Fruit fly (Drosophila melanogaster) whole organism, embryonic: ENCODE data around the gene Lipt2.

Source experiments
- Aef1 ChIP-seq: fragments of 200-800 bp; sonication (Bioruptor generic); IDR thresholded peaks from 3 replicates; pipeline ENCODE4 v1.3.6; 2022; ENCODE audit warnings: missing biosample characterization, missing genetic modification characterization
- Atf6 ChIP-seq: fragments of 200-800 bp; sonication (Bioruptor generic); IDR thresholded peaks from 2 replicates; pipeline ENCODE4 v1.3.6; 2022; ENCODE audit warnings: missing biosample characterization, missing genetic modification characterization
- CG10274 ChIP-seq: fragments of 200-800 bp; sonication (Bioruptor generic); optimal IDR thresholded peaks from 3 replicates; lab custom pipeline; 2017; ENCODE audit warnings: missing biosample characterization, mild to moderate bottlenecking, missing genetic modification characterization
- CG10321 ChIP-seq: fragments of 200-800 bp; sonication (Bioruptor generic); IDR thresholded peaks from 2 replicates; pipeline ENCODE4 v1.3.6; 2022; ENCODE audit warnings: missing biosample characterization, missing genetic modification characterization
- CG11085 ChIP-seq: fragments of 200-800 bp; sonication (Bioruptor generic); IDR thresholded peaks from 2 replicates; pipeline ENCODE4 v1.3.6; 2022; ENCODE audit warnings: missing biosample characterization, missing genetic modification characterization
- CG11456 ChIP-seq: fragments of 200-800 bp; sonication (Bioruptor generic); IDR thresholded peaks from 3 replicates; pipeline ENCODE4 v1.3.6; 2022; ENCODE audit warnings: missing biosample characterization, missing genetic modification characterization
- CG11723 ChIP-seq: fragments of 200-800 bp; sonication (Bioruptor generic); optimal IDR thresholded peaks from 2 replicates; lab custom pipeline; 2017; ENCODE audit warnings: missing biosample characterization, mild to moderate bottlenecking, missing genetic modification characterization
- CG15601 ChIP-seq: fragments of 200-800 bp; sonication (Bioruptor generic); optimal IDR thresholded peaks from 3 replicates; lab custom pipeline; 2019; ENCODE audit warnings: missing biosample characterization, mild to moderate bottlenecking, missing genetic modification characterization, moderate library complexity
- CG2202 ChIP-seq: fragments of 200-800 bp; sonication (Bioruptor generic); optimal IDR thresholded peaks from 2 replicates; lab custom pipeline; 2018; ENCODE audit warnings: missing biosample characterization, mild to moderate bottlenecking, missing genetic modification characterization
- CG34376 ChIP-seq: fragments of 200-800 bp; sonication (Bioruptor generic); optimal IDR thresholded peaks from 2 replicates; lab custom pipeline; 2018; ENCODE audit warnings: missing biosample characterization, mild to moderate bottlenecking, missing genetic modification characterization
- CG3838 ChIP-seq: fragments of 200-800 bp; sonication (Bioruptor generic); optimal IDR thresholded peaks from 3 replicates; lab custom pipeline; 2016; ENCODE audit warnings: missing biosample characterization, missing genetic modification characterization
- CG4404 ChIP-seq: fragments of 200-800 bp; sonication (Bioruptor generic); IDR thresholded peaks from 2 replicates; pipeline ENCODE4 v1.3.6; 2022; ENCODE audit warnings: missing biosample characterization, missing genetic modification characterization
- CG7556 ChIP-seq: fragments of 200-800 bp; sonication (Bioruptor generic); optimal IDR thresholded peaks from 2 replicates; lab custom pipeline; 2017; ENCODE audit warnings: missing biosample characterization, mild to moderate bottlenecking, missing genetic modification characterization
- CG7928 ChIP-seq: fragments of 200-800 bp; sonication (Bioruptor generic); optimal IDR thresholded peaks from 2 replicates; lab custom pipeline; 2017; ENCODE audit warnings: missing biosample characterization, mild to moderate bottlenecking, missing genetic modification characterization
- Dip3 ChIP-seq: fragments of 200-800 bp; sonication (Bioruptor generic); optimal IDR thresholded peaks from 3 replicates; lab custom pipeline; 2016; ENCODE audit warnings: missing biosample characterization, missing genetic modification characterization
- Fer1 ChIP-seq: fragments of 200-800 bp; sonication (Bioruptor generic); optimal IDR thresholded peaks from 2 replicates; lab custom pipeline; 2017; ENCODE audit warnings: missing biosample characterization, mild to moderate bottlenecking, missing genetic modification characterization
- Fer3 ChIP-seq: fragments of 200-800 bp; sonication (Bioruptor generic); optimal IDR thresholded peaks from 2 replicates; lab custom pipeline; 2018; ENCODE audit warnings: missing biosample characterization, mild to moderate bottlenecking, missing genetic modification characterization, moderate library complexity
- GATAe ChIP-seq: fragments of 200-800 bp; sonication (Bioruptor generic); conservative IDR thresholded peaks from 2 replicates; pipeline ENCODE4 v1.3.6; 2022; ENCODE audit warnings: missing biosample characterization, missing genetic modification characterization
- Gsc ChIP-seq: fragments of 200-800 bp; sonication (Bioruptor generic); IDR thresholded peaks from 2 replicates; pipeline ENCODE4 v1.3.6; 2022; ENCODE audit warnings: missing biosample characterization, missing genetic modification characterization
- HLH3B ChIP-seq: fragments of 200-800 bp; sonication (Bioruptor generic); IDR thresholded peaks from 2 replicates; pipeline ENCODE4 v1.3.6; 2022; ENCODE audit warnings: missing biosample characterization, missing genetic modification characterization
- HmgD ChIP-seq: fragments of 200-800 bp; sonication (Bioruptor generic); optimal IDR thresholded peaks from 3 replicates; lab custom pipeline; 2016; ENCODE audit warnings: missing biosample characterization, missing genetic modification characterization
- HmgZ ChIP-seq: fragments of 200-800 bp; sonication (Bioruptor generic); optimal IDR thresholded peaks from 2 replicates; lab custom pipeline; 2018; ENCODE audit warnings: missing biosample characterization, mild to moderate bottlenecking, missing genetic modification characterization
- Meics ChIP-seq: fragments of 200-800 bp; sonication (Bioruptor generic); optimal IDR thresholded peaks from 2 replicates; lab custom pipeline; 2017; ENCODE audit warnings: missing biosample characterization, mild to moderate bottlenecking, missing genetic modification characterization
- NK7.1 ChIP-seq: fragments of 200-800 bp; sonication (Bioruptor generic); optimal IDR thresholded peaks from 3 replicates; lab custom pipeline; 2016; ENCODE audit warnings: missing biosample characterization, missing genetic modification characterization
- Neu2 ChIP-seq: fragments of 200-800 bp; sonication (Bioruptor generic); optimal IDR thresholded peaks from 3 replicates; lab custom pipeline; 2016; ENCODE audit warnings: missing biosample characterization, missing genetic modification characterization, borderline replicate concordance
- Nf-YA ChIP-seq: fragments of 200-800 bp; sonication (Bioruptor generic); IDR thresholded peaks from 2 replicates; pipeline ENCODE4 v1.3.6; 2022; ENCODE audit warnings: missing biosample characterization, missing genetic modification characterization
- Oaz ChIP-seq: fragments of 200-800 bp; sonication (Bioruptor generic); IDR thresholded peaks from 2 replicates; pipeline ENCODE4 v1.3.6; 2022; ENCODE audit warnings: missing biosample characterization, missing genetic modification characterization
- Rfx ChIP-seq: fragments of 200-800 bp; sonication (Bioruptor generic); IDR thresholded peaks from 2 replicates; pipeline ENCODE4 v1.3.6; 2022; ENCODE audit warnings: missing biosample characterization, missing genetic modification characterization
- Stat92E ChIP-seq, 3 experiments: fragments of >200 bp in 2 of 3; fragments of 200-800 bp in 1 of 3; sonication (Bioruptor generic) in 1 of 3; optimal IDR thresholded peaks; 2 replicates each; lab custom pipeline; 2017 to 2019; ENCODE audit warnings: missing biosample characterization in 3 of 3, missing genetic modification characterization in 3 of 3, mild to moderate bottlenecking in 1 of 3, moderate library complexity in 1 of 3
- ap ChIP-seq: fragments of 200-800 bp; sonication (Bioruptor generic); IDR thresholded peaks from 2 replicates; pipeline ENCODE4 v1.3.6; 2022; ENCODE audit warnings: missing biosample characterization, missing genetic modification characterization
- ato ChIP-seq: fragments of 200-800 bp; sonication (Bioruptor generic); IDR thresholded peaks from 2 replicates; pipeline ENCODE4 v1.3.6; 2022; ENCODE audit warnings: missing biosample characterization, missing genetic modification characterization; ENCODE audit not compliant: partially characterized antibody
- bsh ChIP-seq, 2 experiments: fragments of 200-800 bp; sonication (Bioruptor generic); optimal IDR thresholded peaks; 2 replicates each; lab custom pipeline; 2017 to 2018; ENCODE audit warnings: mild to moderate bottlenecking in 2 of 2, missing biosample characterization in 2 of 2, missing genetic modification characterization in 2 of 2, moderate library complexity in 1 of 2
- ci ChIP-seq: fragments of 200-800 bp; sonication (Bioruptor generic); IDR thresholded peaks from 3 replicates; pipeline ENCODE4 v1.3.6; 2022; ENCODE audit warnings: missing biosample characterization, missing genetic modification characterization
- crol ChIP-seq: fragments of 200-800 bp; sonication (Bioruptor generic); IDR thresholded peaks from 2 replicates; pipeline ENCODE4 v1.3.6; 2022; ENCODE audit warnings: missing biosample characterization, missing genetic modification characterization
- dimm ChIP-seq: fragments of 200-800 bp; sonication (Bioruptor generic); IDR thresholded peaks from 2 replicates; pipeline ENCODE4 v1.3.6; 2022; ENCODE audit warnings: missing biosample characterization, missing genetic modification characterization
- fru ChIP-seq: fragments of >200 bp; optimal IDR thresholded peaks from 2 replicates; lab custom pipeline; 2017
- gfzf ChIP-seq: fragments of 200-800 bp; sonication (Bioruptor generic); optimal IDR thresholded peaks from 2 replicates; lab custom pipeline; 2016; ENCODE audit warnings: missing biosample characterization, mild to moderate bottlenecking, missing genetic modification characterization, moderate library complexity
- hkb ChIP-seq, 2 experiments: fragments of 200-800 bp in 1 of 2; fragments of >200 bp in 1 of 2; sonication (Bioruptor generic) in 1 of 2; IDR thresholded peaks in 1 of 2; optimal IDR thresholded peaks in 1 of 2; 2 replicates each; pipeline versions ENCODE4 v1.3.6 to Lab custom; 2017 to 2022; ENCODE audit warnings: missing biosample characterization in 1 of 2, missing genetic modification characterization in 1 of 2
- nau ChIP-seq: fragments of 200-800 bp; sonication (Bioruptor generic); optimal IDR thresholded peaks from 3 replicates; lab custom pipeline; 2017; ENCODE audit warnings: missing biosample characterization, mild to moderate bottlenecking, missing genetic modification characterization, missing genetic modification reagents
- nerfin-1 ChIP-seq: fragments of 200-800 bp; sonication (Bioruptor generic); optimal IDR thresholded peaks from 3 replicates; lab custom pipeline; 2019; ENCODE audit warnings: missing biosample characterization, mild to moderate bottlenecking, missing genetic modification characterization, moderate library complexity
- odd ChIP-seq: fragments of 200-800 bp; sonication (Bioruptor generic); optimal IDR thresholded peaks from 2 replicates; lab custom pipeline; 2017; ENCODE audit warnings: missing biosample characterization, mild to moderate bottlenecking, missing genetic modification characterization
- pho ChIP-seq: fragments of 200-800 bp; sonication (Bioruptor generic); optimal IDR thresholded peaks from 2 replicates; lab custom pipeline; 2016; ENCODE audit warnings: missing biosample characterization, missing genetic modification characterization
- pros ChIP-seq: fragments of 200-800 bp; sonication (Bioruptor generic); optimal IDR thresholded peaks from 3 replicates; lab custom pipeline; 2019; ENCODE audit warnings: missing biosample characterization, mild to moderate bottlenecking, missing genetic modification characterization, moderate library complexity
- repo ChIP-seq: fragments of 200-800 bp; sonication (Bioruptor generic); optimal IDR thresholded peaks from 2 replicates; lab custom pipeline; 2016; ENCODE audit warnings: missing biosample characterization, missing genetic modification characterization
- seq ChIP-seq: fragments of 200-800 bp; sonication (Bioruptor generic); IDR thresholded peaks from 2 replicates; pipeline ENCODE4 v1.3.6; 2022; ENCODE audit warnings: missing biosample characterization, missing genetic modification characterization
- so ChIP-seq: fragments of 200-800 bp; sonication (Bioruptor generic); IDR thresholded peaks from 3 replicates; pipeline ENCODE4 v1.3.6; 2022; ENCODE audit warnings: missing biosample characterization, missing genetic modification characterization
- sug ChIP-seq: fragments of 200-800 bp; optimal IDR thresholded peaks from 2 replicates; lab custom pipeline; 2019; ENCODE audit warnings: missing biosample characterization, mild to moderate bottlenecking, missing genetic modification characterization, moderate library complexity
- tio ChIP-seq: fragments of 200-800 bp; sonication (Bioruptor generic); optimal IDR thresholded peaks from 2 replicates; lab custom pipeline; 2017; ENCODE audit warnings: missing biosample characterization, missing genetic modification characterization, inconsistent platforms
- vnd ChIP-seq: fragments of 200-800 bp; sonication (Bioruptor generic); IDR thresholded peaks from 3 replicates; pipeline ENCODE4 v1.3.6; 2022; ENCODE audit warnings: missing biosample characterization, missing genetic modification characterization; ENCODE audit not compliant: partially characterized antibody

Lipt2 gene

dm6 chr3R:4479038-4479988 is 42.2 kb upstream of the Lipt2 start, which contains the start of gene CG31523 (continued):
- no peak for TF ChIP-seq CG11456 (GFP tag; lab: Robert Waterston, UW)
- no peak for TF ChIP-seq tio (GFP tag; lab: Kevin White, UChicago)
- TF ChIP-seq dimm (GFP tag; lab: Robert Waterston, UW) = no peak
- no peak for TF ChIP-seq fru (lab: Kevin White, UChicago)
- TF ChIP-seq Fer1 (GFP tag; lab: Kevin White, UChicago) = no peak
- no peak for TF ChIP-seq CG7556 (GFP tag; lab: Kevin White, UChicago)
- TF ChIP-seq Dip3 (GFP tag; lab: Kevin White, UChicago) = no peak
- no peak for TF ChIP-seq CG7928 (GFP tag; lab: Kevin White, UChicago)
- no peak for TF ChIP-seq CG2202 (tag; lab: Kevin White, UChicago)
- TF ChIP-seq HmgZ = no peak
- no peak for TF ChIP-seq pho (GFP tag; lab: Kevin White, UChicago)
- no peak for TF ChIP-seq pros (GFP tag; lab: Kevin White, UChicago)
- TF ChIP-seq CG10321 (GFP tag; lab: Robert Waterston, UW) = no peak
- TF ChIP-seq GATAe (GFP tag; lab: Robert Waterston, UW) = no peak
- no peak for TF ChIP-seq Neu2 (GFP tag; lab: Kevin White, UChicago)
- TF ChIP-seq bsh (GFP tag; optimal IDR thresholded peaks at IDR 0.05; lab: Kevin White, UChicago) = no peak
- TF ChIP-seq NK7.1 (GFP tag; lab: Kevin White, UChicago) = no peak
- TF ChIP-seq HLH3B (GFP tag; lab: Robert Waterston, UW) = no peak
- no peak for TF ChIP-seq CG4404 (GFP tag; lab: Robert Waterston, UW)
- TF ChIP-seq crol = no peak
- no peak for TF ChIP-seq so (GFP tag; lab: Robert Waterston, UW)
- no peak for TF ChIP-seq CG15601 (tag; lab: Kevin White, UChicago)
- TF ChIP-seq Nf-YA (GFP tag; lab: Robert Waterston, UW) = no peak
- TF ChIP-seq Atf6 (GFP tag; lab: Robert Waterston, UW) = no peak
- TF ChIP-seq hkb (optimal IDR thresholded peaks at IDR 0.05; lab: Kevin White, UChicago) = no peak
- TF ChIP-seq hkb (GFP tag; IDR thresholded peaks at IDR 0.05; lab: Robert Waterston, UW) = no peak
- TF ChIP-seq CG34376 (GFP tag; lab: Kevin White, UChicago) = no peak
- TF ChIP-seq Gsc (GFP tag; lab: Robert Waterston, UW) = no peak
- TF ChIP-seq CG11085 (GFP tag; lab: Robert Waterston, UW) = no peak
- TF ChIP-seq sug = no peak
- TF ChIP-seq CG10274 (GFP tag; lab: Kevin White, UChicago) = no peak
- peak; percentile 37; the same call in 1 of the 2 replicates for TF ChIP-seq ato
- TF ChIP-seq ci = no peak
- no peak for TF ChIP-seq Meics (GFP tag; lab: Kevin White, UChicago)
- 0 out of 3 replicates have a peak, but pooled peaks have one; percentile 56 for TF ChIP-seq vnd (GFP tag; lab: Robert Waterston, UW)
- TF ChIP-seq seq (GFP tag; lab: Robert Waterston, UW) = no peak
- no peak for TF ChIP-seq ap (GFP tag; lab: Robert Waterston, UW)
- TF ChIP-seq repo = no peak
- no peak for TF ChIP-seq Stat92E (GFP tag; optimal IDR thresholded peaks at IDR 0.05; lab: Kevin White, UChicago)
- TF ChIP-seq Rfx (GFP tag; lab: Robert Waterston, UW) = no peak
- no peak for TF ChIP-seq Aef1 (GFP tag; lab: Robert Waterston, UW)
- TF ChIP-seq CG11723 (GFP tag; lab: Kevin White, UChicago) = no peak
- no peak for TF ChIP-seq nerfin-1
- TF ChIP-seq nau = no peak
- no peak for TF ChIP-seq CG3838 (GFP tag; lab: Kevin White, UChicago)
- no peak for TF ChIP-seq Fer3 (tag; lab: Kevin White, UChicago)
- no peak for TF ChIP-seq Oaz
- TF ChIP-seq odd (GFP tag; lab: Kevin White, UChicago) = no peak
- peak; percentile 55 for TF ChIP-seq gfzf (GFP tag; lab: Kevin White, UChicago)
- TF ChIP-seq HmgD (GFP tag; lab: Kevin White, UChicago) = no peak
